Worm (Caenorhabditis elegans) whole organism, L4/young adult: Measurements from ENCODE around the gene fbxb-99.

Experiments
- dao-5 ChIP-seq: sonication (generic microtip); optimal IDR thresholded peaks from 2 replicates; lab custom pipeline; 2016; ENCODE audit warnings: missing genotype, missing genetic modification characterization, moderate library complexity, missing compliant biosample characterization
- him-1 ChIP-seq: sonication (generic microtip); optimal IDR thresholded peaks from 2 replicates; lab custom pipeline; 2016; ENCODE audit warnings: missing genotype, missing genetic modification reagents, missing genetic modification characterization, missing compliant biosample characterization

- TF ChIP-seq him-1 (no peak), dao-5 (tag; lab: Kevin White, UChicago) (no peak)
Observed at ce11 chrII:3806964-3807363, 13.7 kb upstream of the fbxb-99 start, which contains the start of gene F54D10.4.
